Fruit fly (Drosophila melanogaster): ENCODE data around the gene cher.

- TF ChIP-seq CG8478 (optimal IDR thresholded peaks at IDR 0.05) (no peak), CTCF (optimal IDR thresholded peaks at IDR 0.05) (no peak)
Measured at dm6 chr3R:17132098-17132712, 7.0 kb upstream of the cher start, which contains the start of the genes CG4053 and CG31266.

All from S2 (cell line).